Worm (Caenorhabditis elegans) whole organism, late embryonic: ENCODE data around the gene M02F4.1.

ENCODE experiments used
- C08G9.2 ChIP-seq: sonication (generic microtip); optimal IDR thresholded peaks from 2 replicates; lab custom pipeline; 2016; ENCODE audit warnings: mild to moderate bottlenecking, missing genetic modification characterization, moderate library complexity, missing compliant biosample characterization
- C38D4.7 ChIP-seq: fragments of 200-800 bp; sonication (Bioruptor generic); optimal IDR thresholded peaks from 2 replicates; lab custom pipeline; 2018; ENCODE audit warnings: mild to moderate bottlenecking, missing genetic modification characterization, moderate library complexity, missing compliant biosample characterization
- K09A11.1 ChIP-seq: sonication (generic microtip); optimal IDR thresholded peaks from 2 replicates; lab custom pipeline; 2017; ENCODE audit warnings: antibody characterized with exemption, mild to moderate bottlenecking, missing genetic modification characterization, missing compliant biosample characterization; ENCODE audit not compliant: insufficient read depth
- Y22D7AL.16 ChIP-seq: sonication (generic microtip); optimal IDR thresholded peaks from 2 replicates; lab custom pipeline; 2016; ENCODE audit warnings: missing genetic modification characterization, missing compliant biosample characterization
- ahr-1 ChIP-seq: sonication (generic microtip); optimal IDR thresholded peaks from 2 replicates; lab custom pipeline; 2016; ENCODE audit warnings: missing genetic modification characterization, missing compliant biosample characterization
- ama-1 ChIP-seq: fragments of 150-350 bp; optimal IDR thresholded peaks from 2 replicates; lab custom pipeline; 2014
- ceh-14 ChIP-seq: sonication (generic microtip); optimal IDR thresholded peaks from 2 replicates; lab custom pipeline; 2016; ENCODE audit warnings: missing genotype, missing genetic modification characterization, missing compliant biosample characterization
- ceh-18 ChIP-seq: sonication (generic microtip); optimal IDR thresholded peaks from 2 replicates; lab custom pipeline; 2016; ENCODE audit warnings: missing genetic modification characterization, missing compliant biosample characterization
- ceh-19 ChIP-seq: fragments of 200-800 bp; sonication (Bioruptor generic); optimal IDR thresholded peaks from 2 replicates; lab custom pipeline; 2018; ENCODE audit warnings: mild to moderate bottlenecking, missing genetic modification characterization, missing compliant biosample characterization
- ceh-48 ChIP-seq: sonication (generic microtip); optimal IDR thresholded peaks from 2 replicates; lab custom pipeline; 2016; ENCODE audit warnings: missing genetic modification characterization, inconsistent platforms, missing compliant biosample characterization
- ceh-6 ChIP-seq: fragments of 200-800 bp; sonication (Bioruptor generic); optimal IDR thresholded peaks from 2 replicates; lab custom pipeline; 2018; ENCODE audit warnings: mild to moderate bottlenecking, missing genetic modification characterization, missing compliant biosample characterization
- elt-2 ChIP-seq: sonication (generic microtip); optimal IDR thresholded peaks from 2 replicates; lab custom pipeline; 2016; ENCODE audit warnings: missing genetic modification reagents, missing genetic modification characterization, missing compliant biosample characterization
- ets-4 ChIP-seq: sonication (generic microtip); optimal IDR thresholded peaks from 2 replicates; lab custom pipeline; 2016; ENCODE audit warnings: missing genetic modification characterization, missing compliant biosample characterization
- eyg-1 ChIP-seq: sonication (generic microtip); optimal IDR thresholded peaks from 2 replicates; lab custom pipeline; 2016; ENCODE audit warnings: missing genotype, missing genetic modification characterization, missing compliant biosample characterization
- fax-1 ChIP-seq: sonication (generic microtip); optimal IDR thresholded peaks from 2 replicates; lab custom pipeline; 2016; ENCODE audit warnings: missing genotype, missing genetic modification characterization, missing compliant biosample characterization
- fkh-10 ChIP-seq: fragments of 150-350 bp; optimal IDR thresholded peaks from 2 replicates; lab custom pipeline; 2014; ENCODE audit warnings: missing biosample characterization, missing genetic modification reagents, missing genetic modification characterization
- gmeb-2 ChIP-seq: sonication (generic microtip); optimal IDR thresholded peaks from 2 replicates; lab custom pipeline; 2016; ENCODE audit warnings: missing genetic modification characterization, inconsistent platforms, missing compliant biosample characterization
- hlh-13 ChIP-seq: fragments of 200-800 bp; sonication (Bioruptor generic); optimal IDR thresholded peaks from 2 replicates; lab custom pipeline; 2018; ENCODE audit warnings: mild to moderate bottlenecking, missing genetic modification characterization, missing compliant biosample characterization
- hlh-15 ChIP-seq: sonication (generic microtip); optimal IDR thresholded peaks from 2 replicates; lab custom pipeline; 2016; ENCODE audit warnings: missing genetic modification characterization, missing compliant biosample characterization
- hlh-30 ChIP-seq: sonication (generic microtip); optimal IDR thresholded peaks from 2 replicates; lab custom pipeline; 2017; ENCODE audit warnings: antibody characterized with exemption, missing genetic modification characterization, missing compliant biosample characterization; ENCODE audit not compliant: insufficient read depth
- hlh-8 ChIP-seq: sonication (generic microtip); optimal IDR thresholded peaks from 2 replicates; lab custom pipeline; 2016; ENCODE audit warnings: missing genotype, missing genetic modification characterization, missing compliant biosample characterization
- lim-6 ChIP-seq: sonication (generic microtip); optimal IDR thresholded peaks from 2 replicates; lab custom pipeline; 2016; ENCODE audit warnings: missing genetic modification characterization, missing compliant biosample characterization
- madf-2 ChIP-seq: sonication (generic microtip); optimal IDR thresholded peaks from 2 replicates; lab custom pipeline; 2017; ENCODE audit warnings: missing genetic modification characterization, missing compliant biosample characterization
- nhr-11 ChIP-seq: fragments of 150-350 bp; optimal IDR thresholded peaks from 2 replicates; lab custom pipeline; 2014; ENCODE audit warnings: missing biosample characterization, missing genetic modification characterization
- nhr-232 ChIP-seq: sonication (generic microtip); optimal IDR thresholded peaks from 2 replicates; lab custom pipeline; 2016; ENCODE audit warnings: missing genetic modification characterization, missing compliant biosample characterization
- pag-3 ChIP-seq: sonication (generic microtip); optimal IDR thresholded peaks from 2 replicates; lab custom pipeline; 2016; ENCODE audit warnings: missing compliant biosample characterization, missing genetic modification characterization, borderline replicate concordance
- pat-9 ChIP-seq: fragments of 200-800 bp; sonication (Bioruptor generic); optimal IDR thresholded peaks from 2 replicates; lab custom pipeline; 2018; ENCODE audit warnings: mild to moderate bottlenecking, missing genetic modification characterization, moderate library complexity, missing compliant biosample characterization
- pax-1 ChIP-seq: fragments of 150-350 bp; optimal IDR thresholded peaks from 2 replicates; lab custom pipeline; 2014; ENCODE audit warnings: missing biosample characterization, missing genetic modification characterization
- pha-4 ChIP-seq: fragments of 150-350 bp; optimal IDR thresholded peaks from 2 replicates; lab custom pipeline; 2018; ENCODE audit warnings: missing biosample characterization, missing genetic modification reagents, missing genetic modification characterization
- pros-1 ChIP-seq: fragments of 150-350 bp; optimal IDR thresholded peaks from 2 replicates; lab custom pipeline; 2014; ENCODE audit warnings: missing biosample characterization, missing genetic modification reagents, missing genetic modification characterization
- rnt-1 ChIP-seq: sonication (generic microtip); optimal IDR thresholded peaks from 2 replicates; lab custom pipeline; 2016; ENCODE audit warnings: missing genetic modification characterization, missing compliant biosample characterization
- sdc-2 ChIP-seq: sonication (generic microtip); optimal IDR thresholded peaks from 2 replicates; lab custom pipeline; 2016; ENCODE audit warnings: missing genotype, missing genetic modification characterization, missing compliant biosample characterization
- tbx-2 ChIP-seq: sonication (generic microtip); optimal IDR thresholded peaks from 2 replicates; lab custom pipeline; 2016; ENCODE audit warnings: missing genetic modification characterization, missing compliant biosample characterization
- tbx-7 ChIP-seq: sonication (generic microtip); optimal IDR thresholded peaks from 2 replicates; lab custom pipeline; 2016; ENCODE audit warnings: missing genotype, missing genetic modification characterization, missing compliant biosample characterization
- unc-42 ChIP-seq: sonication (generic microtip); optimal IDR thresholded peaks from 2 replicates; lab custom pipeline; 2016; ENCODE audit warnings: missing genotype, missing genetic modification characterization, missing compliant biosample characterization
- unc-55 ChIP-seq: sonication (generic microtip); optimal IDR thresholded peaks from 2 replicates; lab custom pipeline; 2017; ENCODE audit warnings: missing biosample characterization, missing genetic modification reagents, missing genetic modification characterization
- unc-86 ChIP-seq: sonication (generic microtip); optimal IDR thresholded peaks from 2 replicates; lab custom pipeline; 2016; ENCODE audit warnings: missing genetic modification characterization, missing compliant biosample characterization
- zip-5 ChIP-seq: sonication (generic microtip); optimal IDR thresholded peaks from 2 replicates; lab custom pipeline; 2016; ENCODE audit warnings: missing genetic modification characterization, missing compliant biosample characterization

Gene M02F4.1

DNA sequence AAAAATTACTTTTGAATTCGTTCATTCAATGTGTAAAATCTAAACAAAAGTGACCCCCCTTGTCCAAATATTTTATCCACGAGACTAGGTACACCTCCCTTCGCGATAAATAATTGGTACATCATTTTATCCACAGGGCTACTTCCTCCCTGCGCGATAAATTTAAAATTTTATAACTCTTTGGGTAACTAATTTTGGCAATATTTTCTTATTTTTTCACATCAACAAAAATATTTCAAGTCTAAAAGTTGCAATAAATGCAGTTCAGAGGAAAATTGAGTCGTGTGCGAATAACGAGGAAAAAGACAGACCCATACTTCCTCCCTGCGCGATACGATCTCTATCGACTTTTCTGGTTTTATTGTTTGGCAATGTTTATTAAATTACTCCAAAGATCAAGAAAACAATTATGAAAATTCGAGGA, 31.9 kb downstream of the M02F4.1 start (continued):
- TF ChIP-seq pat-9 (tag; lab: Kevin White, UChicago) (peak; percentile 55), tbx-2 (tag; lab: Kevin White, UChicago) (peak; percentile 95), tbx-7 (tag; lab: Kevin White, UChicago) (no peak), hlh-13 (peak; percentile 33), pax-1 (peak; percentile 90), pros-1 (tag; lab: Kevin White, UChicago) (peak; percentile 89), rnt-1 (tag; lab: Kevin White, UChicago) (peak; percentile 96), hlh-15 (peak; percentile 40), fax-1 (tag; lab: Kevin White, UChicago) (no peak), C08G9.2 (tag; lab: Kevin White, UChicago) (peak; percentile 63), Y22D7AL.16 (tag; lab: Kevin White, UChicago) (no peak), eyg-1 (tag; lab: Kevin White, UChicago) (peak; percentile 20), ceh-18 (tag; lab: Kevin White, UChicago) (peak; percentile 97), fkh-10 (GFP tag; lab: Kevin White, UChicago) (peak; percentile 47), elt-2 (tag; lab: Kevin White, UChicago) (peak; percentile 75), unc-42 (peak; percentile 95), sdc-2 (tag; lab: Kevin White, UChicago) (peak; percentile 99), pha-4 (tag; lab: Kevin White, UChicago) (no peak), K09A11.1 (peak; percentile 89), nhr-232 (tag; lab: Kevin White, UChicago) (peak; percentile 16), hlh-8 (tag; lab: Kevin White, UChicago) (peak; percentile 27)

DNA sequence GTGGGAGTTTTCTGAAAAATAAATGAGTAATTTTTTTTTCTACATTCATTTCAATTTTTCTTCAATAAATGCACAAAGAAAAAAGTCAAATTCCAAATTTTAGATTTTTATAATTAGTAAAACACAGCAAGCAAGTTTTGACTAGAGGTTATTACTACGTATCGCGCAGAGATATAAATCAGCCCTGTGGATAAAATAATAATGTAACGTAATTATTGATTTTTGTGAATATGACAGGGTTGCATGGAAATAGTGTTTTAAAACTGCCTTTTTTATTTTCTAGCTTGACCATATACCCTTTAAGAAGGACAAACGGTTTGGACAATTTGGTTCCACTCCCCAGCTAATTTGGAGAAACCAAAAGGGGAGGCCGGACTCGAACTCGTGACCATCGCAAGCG, 32.6 kb downstream of the M02F4.1 start:
- TF ChIP-seq hlh-30 (tag; lab: Kevin White, UChicago) (peak; percentile 14), pros-1 (tag; lab: Kevin White, UChicago) (no peak)

DNA sequence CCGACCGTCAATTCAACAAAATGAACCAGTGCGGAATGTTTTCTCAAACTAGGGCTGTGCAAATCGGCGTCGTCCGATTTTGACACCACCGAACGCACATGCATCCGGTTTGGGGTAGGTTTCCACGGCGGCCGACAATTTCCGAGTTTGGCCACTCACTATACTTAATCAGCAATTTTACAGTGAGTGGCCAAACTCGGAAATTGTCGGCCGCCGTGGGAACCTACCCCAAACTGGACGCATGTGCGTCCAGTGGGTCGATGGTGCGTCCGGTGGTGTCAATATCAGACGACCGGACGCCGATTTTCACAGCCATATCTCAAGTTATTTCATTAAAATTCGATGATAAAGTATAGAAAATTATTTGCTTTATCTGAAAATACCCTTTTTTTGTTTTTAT, 38.8 kb downstream of the M02F4.1 start:
- TF ChIP-seq ceh-19 (GFP tag; lab: Kevin White, UChicago) (no peak), tbx-7 (tag; lab: Kevin White, UChicago) (no peak), fkh-10 (GFP tag; lab: Kevin White, UChicago) (no peak), unc-55 (GFP tag; lab: Kevin White, UChicago) (no peak), lim-6 (tag; lab: Kevin White, UChicago) (no peak), fax-1 (tag; lab: Kevin White, UChicago) (no peak), ceh-6 (GFP tag; lab: Kevin White, UChicago) (no peak), zip-5 (tag; lab: Kevin White, UChicago) (no peak), ceh-14 (tag; lab: Kevin White, UChicago) (no peak), C38D4.7 (GFP tag; lab: Kevin White, UChicago) (no peak), pag-3 (tag; lab: Kevin White, UChicago) (no peak), ceh-18 (tag; lab: Kevin White, UChicago) (no peak), ahr-1 (tag; lab: Kevin White, UChicago) (no peak), nhr-11 (tag; lab: Kevin White, UChicago) (no peak), K09A11.1 (no peak), C08G9.2 (tag; lab: Kevin White, UChicago) (no peak)
- TF ChIP-seq, all 69 proteins: peak for 0

DNA sequence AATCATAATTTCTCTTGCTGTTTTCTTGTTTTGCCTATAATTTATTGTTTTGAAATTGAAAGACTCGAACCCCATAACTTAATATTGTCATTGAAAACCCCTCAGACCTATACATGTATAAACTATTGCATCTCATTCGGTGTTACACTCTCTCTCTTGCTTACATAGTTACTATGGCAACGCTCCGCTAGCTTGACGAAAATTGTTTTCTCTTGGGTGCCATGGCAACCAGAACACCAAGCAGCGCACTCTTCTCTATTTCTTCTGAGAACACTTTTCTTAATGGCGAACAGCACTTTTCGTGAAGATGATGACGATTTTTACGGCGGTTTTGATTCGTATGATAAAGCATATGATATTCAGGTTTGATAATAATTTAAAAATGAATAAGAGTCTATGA, 44.9 kb downstream of the M02F4.1 start, which contains the start of gene osm-5:
TSS of gene osm-5 (plus strand) at position 268 of the 400 bp plus-strand sequence.
- TF ChIP-seq unc-86, result no peak
- no peak for TF ChIP-seq hlh-8 (tag; lab: Kevin White, UChicago)
- TF ChIP-seq tbx-7 (tag; lab: Kevin White, UChicago), result no peak
- TF ChIP-seq madf-2 (tag; lab: Kevin White, UChicago), result no peak
- TF ChIP-seq ahr-1 (tag; lab: Kevin White, UChicago), result no peak
- no peak for TF ChIP-seq ama-1
- TF ChIP-seq ceh-48 (tag; lab: Kevin White, UChicago), result no peak
- TF ChIP-seq gmeb-2 (tag; lab: Kevin White, UChicago), result no peak
- no peak for TF ChIP-seq zip-5 (tag; lab: Kevin White, UChicago)
- TF ChIP-seq elt-2 (tag; lab: Kevin White, UChicago), result no peak
- TF ChIP-seq ets-4 (tag; lab: Kevin White, UChicago), result no peak
